Worm (Caenorhabditis elegans) whole organism, early embryonic: ENCODE results near the gene nhr-247.

Experiments used
- F13C5.2 ChIP-seq: sonication (generic microtip); optimal IDR thresholded peaks from 2 replicates; lab custom pipeline; 2017; ENCODE audit warnings: mild to moderate bottlenecking, missing genetic modification characterization, inconsistent platforms, missing compliant biosample characterization
- aly-1 ChIP-seq: sonication (generic microtip); optimal IDR thresholded peaks from 2 replicates; lab custom pipeline; 2016; ENCODE audit warnings: missing genetic modification characterization, missing compliant biosample characterization
- ama-1 ChIP-seq: fragments of 150-350 bp; optimal IDR thresholded peaks from 2 replicates; lab custom pipeline; 2014
- ceh-13 ChIP-seq: fragments of 200-800 bp; sonication (Bioruptor generic); optimal IDR thresholded peaks from 2 replicates; lab custom pipeline; 2018; ENCODE audit warnings: mild to moderate bottlenecking, missing genetic modification characterization, missing compliant biosample characterization
- ceh-36 ChIP-seq: sonication (generic microtip); optimal IDR thresholded peaks from 2 replicates; lab custom pipeline; 2016; ENCODE audit warnings: missing genetic modification characterization, inconsistent platforms, missing compliant biosample characterization
- ets-7 ChIP-seq: sonication (generic microtip); optimal IDR thresholded peaks from 2 replicates; lab custom pipeline; 2016; ENCODE audit warnings: missing genotype, missing genetic modification characterization, missing compliant biosample characterization
- flt-1 ChIP-seq: fragments of 200-800 bp; sonication (Bioruptor generic); IDR thresholded peaks from 2 replicates; pipeline ENCODE4 v1.3.6; 2022; ENCODE audit warnings: missing genetic modification characterization, missing compliant biosample characterization
- hmbx-1 ChIP-seq: sonication (generic microtip); optimal IDR thresholded peaks from 2 replicates; lab custom pipeline; 2016; ENCODE audit warnings: mild to moderate bottlenecking, missing genetic modification characterization, missing compliant biosample characterization
- hmg-4 ChIP-seq: fragments of 200-800 bp; sonication (Bioruptor generic); optimal IDR thresholded peaks from 2 replicates; lab custom pipeline; 2018; ENCODE audit warnings: mild to moderate bottlenecking, missing genetic modification characterization, missing compliant biosample characterization
- hnd-1 ChIP-seq: sonication (generic microtip); optimal IDR thresholded peaks from 2 replicates; lab custom pipeline; 2016; ENCODE audit warnings: missing genetic modification characterization, missing compliant biosample characterization
- pes-1 ChIP-seq: fragments of 200-800 bp; sonication (Bioruptor generic); IDR thresholded peaks from 2 replicates; pipeline ENCODE4 v1.3.6; 2022; ENCODE audit warnings: missing genetic modification reagents, missing genetic modification characterization, missing compliant biosample characterization
- scrt-1 ChIP-seq: fragments of 200-800 bp; sonication (Bioruptor generic); IDR thresholded peaks from 2 replicates; pipeline ENCODE4 v1.3.6; 2022; ENCODE audit warnings: missing genetic modification characterization, missing compliant biosample characterization
- sea-1 ChIP-seq: fragments of 200-800 bp; sonication (Bioruptor generic); conservative IDR thresholded peaks from 2 replicates; pipeline ENCODE4 v1.3.6; 2022; ENCODE audit warnings: missing genetic modification characterization, missing compliant biosample characterization
- tbx-37 ChIP-seq: fragments of 200-800 bp; sonication (Bioruptor generic); conservative IDR thresholded peaks from 2 replicates; pipeline ENCODE4 v1.3.6; 2022; ENCODE audit warnings: missing genetic modification reagents, missing genetic modification characterization, missing compliant biosample characterization

DNA sequence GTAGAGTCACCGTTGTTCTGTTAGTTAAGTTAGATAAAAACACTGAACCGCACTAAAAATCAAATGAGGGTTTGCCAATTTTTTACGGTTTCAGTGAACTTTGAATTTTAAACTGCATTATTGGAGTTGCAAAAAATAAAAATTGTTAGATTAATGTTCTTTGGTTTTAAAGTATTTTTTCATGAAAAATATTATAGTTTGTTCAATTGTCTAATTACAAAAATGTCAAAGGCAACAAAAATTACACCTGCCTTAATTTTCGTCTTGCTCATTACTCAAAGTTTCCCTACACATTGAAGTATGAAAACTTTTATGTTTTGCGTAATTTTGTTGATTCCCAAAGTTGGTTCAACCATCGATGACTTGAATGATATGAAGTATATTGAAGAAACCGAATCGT is 12.0 kb upstream of the nhr-247 start, which contains the start of gene irld-62:
- TF ChIP-seq ama-1 (lab: Kevin White, UChicago) (no peak), pes-1 (GFP tag; lab: Robert Waterston, UW) (no peak), hmg-4 (GFP tag; lab: Kevin White, UChicago) (no peak), flt-1 (GFP tag; lab: Robert Waterston, UW) (no peak), hmbx-1 (tag; lab: Kevin White, UChicago) (no peak), hnd-1 (tag; lab: Kevin White, UChicago) (no peak), scrt-1 (GFP tag; lab: Robert Waterston, UW) (no peak), sea-1 (GFP tag; lab: Robert Waterston, UW) (no peak), ets-7 (no peak), ceh-13 (GFP tag; lab: Kevin White, UChicago) (no peak), tbx-37 (GFP tag; lab: Robert Waterston, UW) (no peak), ceh-36 (no peak), F13C5.2 (tag; lab: Kevin White, UChicago) (no peak), aly-1 (tag; lab: Kevin White, UChicago) (no peak)
